Fruit fly (Drosophila melanogaster): ENCODE data around the gene CG14050.

CG14050 gene

DNA sequence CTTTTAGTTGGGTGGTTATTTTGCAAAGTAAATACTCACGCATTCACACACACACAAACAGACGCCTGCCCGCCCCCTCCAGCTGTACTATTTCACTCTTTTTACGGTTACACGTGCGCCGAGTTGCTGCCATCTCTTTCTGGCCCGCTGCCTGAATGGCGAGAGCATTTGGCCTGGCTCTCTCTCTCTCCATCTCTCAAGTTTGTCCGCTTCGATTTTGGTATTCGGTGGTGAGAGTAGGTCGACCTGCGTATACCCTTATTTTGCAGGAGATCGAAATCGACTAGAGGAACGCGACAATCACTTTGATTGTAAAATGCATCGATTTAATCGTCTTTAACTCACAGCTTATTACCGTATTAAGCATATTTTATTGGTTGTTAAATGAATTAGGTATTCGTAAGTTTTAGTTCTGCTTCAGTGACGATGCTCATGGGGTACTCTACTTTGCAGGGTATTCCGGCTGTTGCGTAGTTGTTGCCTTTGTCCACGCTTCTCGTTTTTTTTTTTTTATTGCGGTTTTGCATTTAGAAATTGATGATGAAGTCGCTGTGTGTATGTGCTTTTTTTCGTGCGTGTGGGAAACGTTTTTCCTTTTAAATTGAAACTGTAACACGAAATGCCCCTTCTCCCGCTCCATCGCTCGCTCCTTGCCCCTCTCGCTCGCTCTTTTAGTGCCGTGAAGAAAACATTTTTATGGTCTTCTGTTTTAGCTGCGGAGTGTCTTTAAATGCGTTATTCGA is 22.1 kb downstream of the CG14050 start (continued):
- TF ChIP-seq CG4707 (GFP tag; optimal IDR thresholded peaks at IDR 0.05), result peak; percentile 78
- TF ChIP-seq pb (GFP tag; optimal IDR thresholded peaks at IDR 0.05), result peak; percentile 92
- TF ChIP-seq CG9215 (GFP tag; IDR thresholded peaks at IDR 0.05), result peak; percentile 68
- peak; percentile 85 for TF ChIP-seq CG15601 (tag; optimal IDR thresholded peaks at IDR 0.05)
- peak; percentile 77 for TF ChIP-seq CG15514 (GFP tag; optimal IDR thresholded peaks at IDR 0.05)
- TF ChIP-seq Hand (GFP tag; optimal IDR thresholded peaks at IDR 0.05), result peak; percentile 87
- TF ChIP-seq ranshi (GFP tag; IDR thresholded peaks at IDR 0.05), result peak; percentile 83
- TF ChIP-seq pfk (GFP tag; optimal IDR thresholded peaks at IDR 0.05), result no peak
- peak; percentile 82 for TF ChIP-seq stc (GFP tag; IDR thresholded peaks at IDR 0.05)
- no peak for TF ChIP-seq inv (GFP tag; IDR thresholded peaks at IDR 0.05; ENCODE audit: partially characterized antibody)
- peak; percentile 89 for TF ChIP-seq CG12071 (GFP tag; optimal IDR thresholded peaks at IDR 0.05)
- peak; percentile 94 for TF ChIP-seq CG12769 (tag; optimal IDR thresholded peaks at IDR 0.05)
- TF ChIP-seq grn (GFP tag; optimal IDR thresholded peaks at IDR 0.05), result peak; percentile 19
- peak; percentile 75 for TF ChIP-seq Asciz (GFP tag; optimal IDR thresholded peaks at IDR 0.05)
- peak; percentile 51 for TF ChIP-seq Sry-δ (GFP tag; optimal IDR thresholded peaks at IDR 0.05)
- peak; percentile 77 for TF ChIP-seq CG33557 (GFP tag; optimal IDR thresholded peaks at IDR 0.05)
- TF ChIP-seq Drgx (GFP tag; IDR thresholded peaks at IDR 0.05), result peak; percentile 76; the same call in 1 of the 2 replicates
- TF ChIP-seq Hr78 (GFP tag; optimal IDR thresholded peaks at IDR 0.05), result peak in 1 of 2 experiments; percentile 70
- peak; percentile 77 for TF ChIP-seq ttk (GFP tag; IDR thresholded peaks at IDR 0.05)
- TF ChIP-seq Optix (GFP tag; IDR thresholded peaks at IDR 0.05), result peak; percentile 86
- peak; percentile 92 for TF ChIP-seq slp2 (GFP tag; optimal IDR thresholded peaks at IDR 0.05)
- TF ChIP-seq unpg (GFP tag; optimal IDR thresholded peaks at IDR 0.05), result peak; percentile 90
- TF ChIP-seq br (optimal IDR thresholded peaks at IDR 0.05), result no peak
- no peak for TF ChIP-seq CG7745 (tag; optimal IDR thresholded peaks at IDR 0.05)
- TF ChIP-seq da (GFP tag; optimal IDR thresholded peaks at IDR 0.05), result peak; percentile 77
- TF ChIP-seq cwo (GFP tag; optimal IDR thresholded peaks at IDR 0.05), result peak; percentile 97
- peak; percentile 35; the same call in 1 of the 2 replicates for TF ChIP-seq Doc2 (GFP tag; IDR thresholded peaks at IDR 0.05)
- peak; percentile 86 for TF ChIP-seq CG11695 (GFP tag; IDR thresholded peaks at IDR 0.05)
- TF ChIP-seq Hr3 (GFP tag; optimal IDR thresholded peaks at IDR 0.05), result peak; percentile 86
- peak; percentile 94 for TF ChIP-seq pho (GFP tag; optimal IDR thresholded peaks at IDR 0.05)
- peak; percentile 47 for TF ChIP-seq YL-1 (GFP tag; optimal IDR thresholded peaks at IDR 0.05)
- peak; percentile 25; the same call in 1 of the 3 replicates for TF ChIP-seq jigr1 (GFP tag; IDR thresholded peaks at IDR 0.05)
- 0 out of 3 replicates have a peak, but pooled peaks have one; percentile 11 for TF ChIP-seq sr (GFP tag; IDR thresholded peaks at IDR 0.05)
- TF ChIP-seq CG3281 (GFP tag; optimal IDR thresholded peaks at IDR 0.05), result peak; percentile 89
- no peak for TF ChIP-seq tna (GFP tag; IDR thresholded peaks at IDR 0.05; ENCODE audit: partially characterized antibody)
- TF ChIP-seq Oaz (GFP tag; IDR thresholded peaks at IDR 0.05), result peak; percentile 74
- TF ChIP-seq CG9437 (GFP tag; optimal IDR thresholded peaks at IDR 0.05), result peak; percentile 82
- TF ChIP-seq Trl (optimal IDR thresholded peaks at IDR 0.05), result peak; percentile 90
- peak; percentile 87 for TF ChIP-seq Trl (GFP tag; optimal IDR thresholded peaks at IDR 0.05)
- TF ChIP-seq CG10979 (tag; optimal IDR thresholded peaks at IDR 0.05), result peak; percentile 89
- peak; percentile 42 for TF ChIP-seq fd102C (GFP tag; optimal IDR thresholded peaks at IDR 0.05)
- TF ChIP-seq CG43689 (GFP tag; IDR thresholded peaks at IDR 0.05), result no peak
- peak; percentile 87 for TF ChIP-seq CG13775 (GFP tag; optimal IDR thresholded peaks at IDR 0.05)
- peak; percentile 87 for TF ChIP-seq HLH3B (GFP tag; IDR thresholded peaks at IDR 0.05)
- peak; percentile 83 for TF ChIP-seq CG6813 (GFP tag; optimal IDR thresholded peaks at IDR 0.05)
- TF ChIP-seq mam (GFP tag; optimal IDR thresholded peaks at IDR 0.05), result peak; percentile 86
- TF ChIP-seq CG18619 (GFP tag; optimal IDR thresholded peaks at IDR 0.05), result peak; percentile 85
- TF ChIP-seq CG2202 (tag; optimal IDR thresholded peaks at IDR 0.05), result peak; percentile 68
- peak; percentile 90 for TF ChIP-seq grau (tag; optimal IDR thresholded peaks at IDR 0.05)
